Fruit fly (Drosophila melanogaster): ENCODE data around the gene CG12715.
A peak's percentile ranks its signal among the peaks of the same experiment; 100 is the strongest.

CG12715 gene

DNA sequence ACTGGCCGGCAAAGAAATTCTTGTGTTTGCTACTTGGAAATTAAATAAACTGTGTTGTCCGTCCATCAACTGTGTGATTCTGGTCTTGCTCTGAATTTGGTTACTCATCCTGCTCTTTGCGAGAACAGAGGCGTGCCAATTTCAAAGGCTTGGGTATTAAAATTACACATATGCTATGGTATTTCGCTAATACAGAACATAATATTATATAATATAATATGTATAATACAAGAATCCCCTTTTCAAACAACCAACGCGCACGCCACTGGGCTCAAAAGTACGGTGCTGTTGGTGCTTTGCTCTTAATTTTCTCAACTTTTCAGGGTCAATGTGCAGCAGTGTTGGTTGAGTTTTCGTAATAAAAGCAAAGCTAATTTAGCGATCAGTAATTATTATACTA, 44.8 kb upstream of the CG12715 start (continued):
- TF ChIP-seq lab (GFP tag; optimal IDR thresholded peaks at IDR 0.05), result peak; percentile 93
- no peak for TF ChIP-seq tll (GFP tag; optimal IDR thresholded peaks at IDR 0.05)
- no peak for TF ChIP-seq GATAe (GFP tag; conservative IDR thresholded peaks at IDR 0.05)
- peak; percentile 62 for TF ChIP-seq D19A (tag; optimal IDR thresholded peaks at IDR 0.05)
- peak; percentile 75 for TF ChIP-seq CG2120 (GFP tag; optimal IDR thresholded peaks at IDR 0.05)
- TF ChIP-seq Hmr (GFP tag; optimal IDR thresholded peaks at IDR 0.05), result peak; percentile 87
- TF ChIP-seq ap (GFP tag; IDR thresholded peaks at IDR 0.05), result peak; percentile 85
- peak; percentile 33; the same call in 1 of the 2 replicates for TF ChIP-seq peb (GFP tag; IDR thresholded peaks at IDR 0.05)
- TF ChIP-seq hth (optimal IDR thresholded peaks at IDR 0.05), result no peak
- TF ChIP-seq CG9797 (GFP tag; optimal IDR thresholded peaks at IDR 0.05), result no peak
- peak; percentile 72; the same call in 2 of the 3 replicates for TF ChIP-seq CG11093 (GFP tag; IDR thresholded peaks at IDR 0.05)
- TF ChIP-seq CG12236 (GFP tag; optimal IDR thresholded peaks at IDR 0.05), result no peak
- TF ChIP-seq Dip2 (GFP tag; IDR thresholded peaks at IDR 0.05), result no peak
- TF ChIP-seq CG12659 (GFP tag; optimal IDR thresholded peaks at IDR 0.05), result peak; percentile 85
- TF ChIP-seq dmrt11E (tag; optimal IDR thresholded peaks at IDR 0.05), result peak; percentile 45
- TF ChIP-seq BtbVII (GFP tag; optimal IDR thresholded peaks at IDR 0.05), result peak; percentile 79
- peak; percentile 38 for TF ChIP-seq CG4328 (GFP tag; optimal IDR thresholded peaks at IDR 0.05)
- peak in 1 of 2 experiments; percentile 42 for TF ChIP-seq Eip74EF (GFP tag; optimal IDR thresholded peaks at IDR 0.05)
- TF ChIP-seq TFAM (GFP tag; optimal IDR thresholded peaks at IDR 0.05), result no peak
- no peak for TF ChIP-seq nom (GFP tag; optimal IDR thresholded peaks at IDR 0.05)
- no peak for TF ChIP-seq eyg (GFP tag; optimal IDR thresholded peaks at IDR 0.05)
- no peak for TF ChIP-seq hbn (GFP tag; IDR thresholded peaks at IDR 0.05; ENCODE audit: partially characterized antibody)
- no peak for TF ChIP-seq CG12744 (GFP tag; optimal IDR thresholded peaks at IDR 0.05)
- TF ChIP-seq bowl (GFP tag; IDR thresholded peaks at IDR 0.05), result peak; percentile 75
- TF ChIP-seq YL-1 (GFP tag; optimal IDR thresholded peaks at IDR 0.05), result peak; percentile 0
- peak; percentile 46 for TF ChIP-seq lbe (GFP tag; optimal IDR thresholded peaks at IDR 0.05)
- peak; percentile 89 for TF ChIP-seq Fer3 (tag; optimal IDR thresholded peaks at IDR 0.05)
- TF ChIP-seq Max (GFP tag; optimal IDR thresholded peaks at IDR 0.05), result peak; percentile 10
- no peak for TF ChIP-seq ac (GFP tag; optimal IDR thresholded peaks at IDR 0.05)
- TF ChIP-seq Hmx (GFP tag; optimal IDR thresholded peaks at IDR 0.05), result no peak
- TF ChIP-seq Oaz (GFP tag; IDR thresholded peaks at IDR 0.05), result peak; percentile 75
- peak; percentile 80 for TF ChIP-seq tap (tag; optimal IDR thresholded peaks at IDR 0.05)
- no peak for TF ChIP-seq CG16863 (GFP tag; optimal IDR thresholded peaks at IDR 0.05)
- TF ChIP-seq tio (GFP tag; optimal IDR thresholded peaks at IDR 0.05), result peak; percentile 57
- no peak for TF ChIP-seq tx (GFP tag; optimal IDR thresholded peaks at IDR 0.05)
- peak; percentile 63 for TF ChIP-seq dati (GFP tag; IDR thresholded peaks at IDR 0.05)
- TF ChIP-seq amos (GFP tag; IDR thresholded peaks at IDR 0.05; ENCODE audit: partially characterized antibody), result no peak
- TF ChIP-seq CG10274 (GFP tag; optimal IDR thresholded peaks at IDR 0.05), result peak; percentile 53
- peak; percentile 57 for TF ChIP-seq MTF-1 (GFP tag; optimal IDR thresholded peaks at IDR 0.05; ENCODE audit: borderline replicate concordance)
- peak; percentile 3 for TF ChIP-seq Lhr (GFP tag; optimal IDR thresholded peaks at IDR 0.05)
- TF ChIP-seq cad (GFP tag; optimal IDR thresholded peaks at IDR 0.05), result no peak
- peak; percentile 54 for TF ChIP-seq Chrac-16 (GFP tag; optimal IDR thresholded peaks at IDR 0.05)
- TF ChIP-seq CG10321 (GFP tag; IDR thresholded peaks at IDR 0.05), result peak; percentile 71
- TF ChIP-seq CG8765 (GFP tag; IDR thresholded peaks at IDR 0.05), result peak; percentile 56
- TF ChIP-seq CoRest (tag; optimal IDR thresholded peaks at IDR 0.05), result peak; percentile 87
- no peak for TF ChIP-seq Dref (GFP tag; IDR thresholded peaks at IDR 0.05)
- TF ChIP-seq NFAT (GFP tag; IDR thresholded peaks at IDR 0.05), result peak; percentile 91
- TF ChIP-seq Mes4 (GFP tag; optimal IDR thresholded peaks at IDR 0.05), result no peak
- TF ChIP-seq CG9215 (GFP tag; IDR thresholded peaks at IDR 0.05), result peak; percentile 77
- TF ChIP-seq B-H2 (GFP tag; optimal IDR thresholded peaks at IDR 0.05), result peak; percentile 76
- peak; percentile 51 for TF ChIP-seq nau (GFP tag; optimal IDR thresholded peaks at IDR 0.05)
